Fruit fly (Drosophila melanogaster) whole organism, embryonic: Measurements from ENCODE around the gene Nab2.

ENCODE experiments used
- Atf6 ChIP-seq: fragments of 200-800 bp; sonication (Bioruptor generic); IDR thresholded peaks from 2 replicates; pipeline ENCODE4 v1.3.6; 2022; ENCODE audit warnings: missing biosample characterization, missing genetic modification characterization
- Blimp-1 ChIP-seq: fragments of 200-800 bp; sonication (Bioruptor generic); optimal IDR thresholded peaks from 3 replicates; lab custom pipeline; 2018; ENCODE audit warnings: missing biosample characterization, missing genetic modification characterization, mild to moderate bottlenecking, moderate library complexity, missing genetic modification reagents
- BtbVII ChIP-seq: fragments of 200-800 bp; sonication (Bioruptor generic); optimal IDR thresholded peaks from 3 replicates; lab custom pipeline; 2017; ENCODE audit warnings: missing biosample characterization, mild to moderate bottlenecking, missing genetic modification characterization
- CG10654 ChIP-seq: fragments of 200-800 bp; sonication (Bioruptor generic); optimal IDR thresholded peaks from 2 replicates; lab custom pipeline; 2016; ENCODE audit warnings: missing biosample characterization, missing genetic modification characterization
- CG10959 ChIP-seq: fragments of 200-800 bp; sonication (Bioruptor generic); IDR thresholded peaks from 2 replicates; pipeline ENCODE4 v1.3.6; 2022; ENCODE audit warnings: missing biosample characterization, missing genetic modification characterization
- CG11398 ChIP-seq: fragments of 200-800 bp; sonication (Bioruptor generic); optimal IDR thresholded peaks from 2 replicates; lab custom pipeline; 2016; ENCODE audit warnings: missing biosample characterization, missing genetic modification characterization
- CG11560 ChIP-seq: fragments of 200-800 bp; sonication (Bioruptor generic); IDR thresholded peaks from 3 replicates; pipeline ENCODE4 v1.3.6; 2022; ENCODE audit warnings: missing biosample characterization, missing genetic modification characterization
- CG12299 ChIP-seq: fragments of 200-800 bp; sonication (Bioruptor generic); optimal IDR thresholded peaks from 2 replicates; lab custom pipeline; 2018; ENCODE audit warnings: missing biosample characterization, mild to moderate bottlenecking, missing genetic modification characterization
- CG13287 ChIP-seq: fragments of 200-800 bp; sonication (Bioruptor generic); IDR thresholded peaks from 2 replicates; pipeline ENCODE4 v1.3.6; 2022; ENCODE audit warnings: missing biosample characterization, missing genetic modification characterization; ENCODE audit not compliant: partially characterized antibody
- CG14441 ChIP-seq: fragments of 200-800 bp; sonication (Bioruptor generic); IDR thresholded peaks from 2 replicates; pipeline ENCODE4 v1.3.6; 2022; ENCODE audit warnings: missing biosample characterization, missing genetic modification characterization
- CG17385 ChIP-seq: fragments of 200-800 bp; sonication (Bioruptor generic); optimal IDR thresholded peaks from 3 replicates; lab custom pipeline; 2018; ENCODE audit warnings: missing biosample characterization, mild to moderate bottlenecking, missing genetic modification characterization
- CG30431 ChIP-seq: fragments of 200-800 bp; sonication (Bioruptor generic); optimal IDR thresholded peaks from 2 replicates; lab custom pipeline; 2017; ENCODE audit warnings: missing biosample characterization, missing genetic modification characterization
- CG42726 ChIP-seq: fragments of 200-800 bp; sonication (Bioruptor generic); IDR thresholded peaks from 2 replicates; pipeline ENCODE4 v1.3.6; 2022; ENCODE audit warnings: missing biosample characterization, missing genetic modification characterization; ENCODE audit not compliant: partially characterized antibody
- CG7786 ChIP-seq: fragments of 200-800 bp; sonication (Bioruptor generic); optimal IDR thresholded peaks from 2 replicates; lab custom pipeline; 2016; ENCODE audit warnings: missing biosample characterization, missing genetic modification characterization
- CoRest ChIP-seq: fragments of 200-800 bp; sonication (Bioruptor generic); optimal IDR thresholded peaks from 3 replicates; lab custom pipeline; 2018; ENCODE audit warnings: missing biosample characterization, mild to moderate bottlenecking, missing genetic modification characterization, moderate library complexity
- D19A ChIP-seq: fragments of 200-800 bp; optimal IDR thresholded peaks from 3 replicates; lab custom pipeline; 2019; ENCODE audit warnings: missing biosample characterization, mild to moderate bottlenecking, missing genetic modification characterization, moderate library complexity
- Doc2 ChIP-seq: fragments of 200-800 bp; sonication (Bioruptor generic); IDR thresholded peaks from 2 replicates; pipeline ENCODE4 v1.3.6; 2022; ENCODE audit warnings: missing biosample characterization, missing genetic modification characterization
- E2f1 ChIP-seq: fragments of 200-800 bp; sonication (Bioruptor generic); IDR thresholded peaks from 2 replicates; pipeline ENCODE4 v1.3.6; 2022; ENCODE audit warnings: missing biosample characterization, missing genetic modification characterization
- H15 ChIP-seq: fragments of 200-800 bp; sonication (Bioruptor generic); IDR thresholded peaks from 3 replicates; pipeline ENCODE4 v1.3.6; 2022; ENCODE audit warnings: missing biosample characterization, missing genetic modification characterization
- HLH3B ChIP-seq: fragments of 200-800 bp; sonication (Bioruptor generic); IDR thresholded peaks from 2 replicates; pipeline ENCODE4 v1.3.6; 2022; ENCODE audit warnings: missing biosample characterization, missing genetic modification characterization
- HmgZ ChIP-seq: fragments of 200-800 bp; sonication (Bioruptor generic); optimal IDR thresholded peaks from 2 replicates; lab custom pipeline; 2018; ENCODE audit warnings: missing biosample characterization, mild to moderate bottlenecking, missing genetic modification characterization
- Jarid2 ChIP-seq: fragments of 200-800 bp; sonication (Bioruptor generic); optimal IDR thresholded peaks from 3 replicates; lab custom pipeline; 2017; ENCODE audit warnings: mild to moderate bottlenecking, missing biosample characterization, missing genetic modification reagents, missing genetic modification characterization
- Kr ChIP-seq: fragments of 200-800 bp; sonication (Bioruptor generic); optimal IDR thresholded peaks from 2 replicates; lab custom pipeline; 2017; ENCODE audit warnings: missing biosample characterization, mild to moderate bottlenecking, missing genetic modification characterization
- Lpt ChIP-seq: fragments of >200 bp; optimal IDR thresholded peaks from 2 replicates; lab custom pipeline; 2018; ENCODE audit warnings: missing biosample characterization, missing genetic modification characterization
- Optix ChIP-seq: fragments of 200-800 bp; sonication (Bioruptor generic); IDR thresholded peaks from 3 replicates; pipeline ENCODE4 v1.3.6; 2022; ENCODE audit warnings: missing biosample characterization, missing genetic modification characterization
- Poxn ChIP-seq: fragments of 200-800 bp; sonication (Bioruptor generic); IDR thresholded peaks from 2 replicates; pipeline ENCODE4 v1.3.6; 2022; ENCODE audit warnings: missing biosample characterization, missing genetic modification characterization
- Sox100B ChIP-seq: fragments of 200-800 bp; sonication (Bioruptor generic); optimal IDR thresholded peaks from 3 replicates; lab custom pipeline; 2018; ENCODE audit warnings: missing biosample characterization, mild to moderate bottlenecking, missing genetic modification characterization
- Trl ChIP-seq, 3 experiments: fragments of >200 bp in 2 of 3; fragments of 200-800 bp in 1 of 3; sonication (Bioruptor generic) in 1 of 3; optimal IDR thresholded peaks; 2 replicates in 1 of 3; 3 replicates in 2 of 3; lab custom pipeline; 2016 to 2017; ENCODE audit warnings: missing biosample characterization in 1 of 3, missing genetic modification characterization in 1 of 3
- abd-A ChIP-seq: fragments of 200-800 bp; sonication (Bioruptor generic); optimal IDR thresholded peaks from 3 replicates; lab custom pipeline; 2019; ENCODE audit warnings: missing biosample characterization, mild to moderate bottlenecking, missing genetic modification characterization, moderate library complexity
- ato ChIP-seq: fragments of 200-800 bp; sonication (Bioruptor generic); IDR thresholded peaks from 2 replicates; pipeline ENCODE4 v1.3.6; 2022; ENCODE audit warnings: missing biosample characterization, missing genetic modification characterization; ENCODE audit not compliant: partially characterized antibody
- da ChIP-seq: fragments of 200-800 bp; sonication (Bioruptor generic); optimal IDR thresholded peaks from 2 replicates; lab custom pipeline; 2016; ENCODE audit warnings: missing biosample characterization, missing genetic modification characterization
- ewg ChIP-seq: fragments of 200-800 bp; sonication (Bioruptor generic); optimal IDR thresholded peaks from 3 replicates; lab custom pipeline; 2017; ENCODE audit warnings: mild to moderate bottlenecking, missing biosample characterization, missing genetic modification reagents, missing genetic modification characterization
- fd96Cb ChIP-seq: fragments of 200-800 bp; sonication (Bioruptor generic); optimal IDR thresholded peaks from 2 replicates; lab custom pipeline; 2018; ENCODE audit warnings: missing biosample characterization, mild to moderate bottlenecking, missing genetic modification characterization, moderate library complexity
- grau ChIP-seq: fragments of 200-800 bp; optimal IDR thresholded peaks from 3 replicates; lab custom pipeline; 2019; ENCODE audit warnings: missing biosample characterization, mild to moderate bottlenecking, missing genetic modification characterization, moderate library complexity
- gro ChIP-seq: fragments of 200-800 bp; sonication (Bioruptor generic); optimal IDR thresholded peaks from 2 replicates; lab custom pipeline; 2016; ENCODE audit warnings: missing biosample characterization, missing genetic modification characterization
- hb ChIP-seq: fragments of 200-800 bp; sonication (Bioruptor generic); IDR thresholded peaks from 3 replicates; pipeline ENCODE4 v1.3.6; 2022; ENCODE audit warnings: missing biosample characterization, missing genetic modification characterization; ENCODE audit not compliant: partially characterized antibody
- jigr1 ChIP-seq: fragments of 200-800 bp; sonication (Bioruptor generic); IDR thresholded peaks from 3 replicates; pipeline ENCODE4 v1.3.6; 2022; ENCODE audit warnings: missing biosample characterization, missing genetic modification characterization
- lilli ChIP-seq: fragments of 200-800 bp; sonication (Bioruptor generic); optimal IDR thresholded peaks from 3 replicates; lab custom pipeline; 2016; ENCODE audit warnings: missing biosample characterization, missing genetic modification characterization
- lmd ChIP-seq: fragments of 200-800 bp; sonication (Bioruptor generic); IDR thresholded peaks from 2 replicates; pipeline ENCODE4 v1.3.6; 2022; ENCODE audit warnings: missing biosample characterization, missing genetic modification characterization
- mld ChIP-seq: fragments of 200-800 bp; sonication (Bioruptor generic); IDR thresholded peaks from 3 replicates; pipeline ENCODE4 v1.3.6; 2022; ENCODE audit warnings: missing biosample characterization, missing genetic modification characterization; ENCODE audit not compliant: partially characterized antibody
- oc ChIP-seq: fragments of 200-800 bp; sonication (Bioruptor generic); optimal IDR thresholded peaks from 2 replicates; lab custom pipeline; 2018; ENCODE audit warnings: missing biosample characterization, mild to moderate bottlenecking, missing genetic modification characterization, moderate library complexity
- peb ChIP-seq: fragments of 200-800 bp; sonication (Bioruptor generic); IDR thresholded peaks from 2 replicates; pipeline ENCODE4 v1.3.6; 2022; ENCODE audit warnings: missing biosample characterization, missing genetic modification characterization
- prd ChIP-seq, 3 experiments: fragments of >200 bp in 2 of 3; fragments of 200-800 bp in 1 of 3; sonication (Bioruptor generic) in 1 of 3; optimal IDR thresholded peaks in 2 of 3; IDR thresholded peaks in 1 of 3; 2 replicates in 2 of 3; 3 replicates in 1 of 3; pipeline versions ENCODE4 v1.3.6 to Lab custom; 2017 to 2022; ENCODE audit warnings: missing biosample characterization in 1 of 3, missing genetic modification characterization in 1 of 3
- sens-2 ChIP-seq: fragments of 200-800 bp; sonication (Bioruptor generic); IDR thresholded peaks from 2 replicates; pipeline ENCODE4 v1.3.6; 2022; ENCODE audit warnings: missing biosample characterization, missing genetic modification characterization
- sob ChIP-seq: fragments of 200-800 bp; sonication (Bioruptor generic); IDR thresholded peaks from 2 replicates; pipeline ENCODE4 v1.3.6; 2022; ENCODE audit warnings: missing biosample characterization, missing genetic modification characterization
- stwl ChIP-seq: fragments of 200-800 bp; sonication (Bioruptor generic); optimal IDR thresholded peaks from 3 replicates; lab custom pipeline; 2018; ENCODE audit warnings: missing biosample characterization, mild to moderate bottlenecking, missing genetic modification characterization, moderate library complexity
- usp ChIP-seq: fragments of >200 bp; optimal IDR thresholded peaks from 2 replicates; lab custom pipeline; 2017; ENCODE audit warnings: missing biosample characterization, missing genetic modification characterization
- wek ChIP-seq: fragments of 200-800 bp; sonication (Bioruptor generic); optimal IDR thresholded peaks from 3 replicates; lab custom pipeline; 2018; ENCODE audit warnings: missing biosample characterization, mild to moderate bottlenecking, missing genetic modification characterization, moderate library complexity

Gene Nab2

dm6 chr3R:24348420-24349190, 30.4 kb upstream of the Nab2 start, which contains the start of the genes CG5746 and CG6454 (continued):
- no peak for TF ChIP-seq CG30431
- no peak for TF ChIP-seq Trl (optimal IDR thresholded peaks at IDR 0.05; lab: Kevin White, UChicago)
- TF ChIP-seq Trl (GFP tag; optimal IDR thresholded peaks at IDR 0.05; lab: Kevin White, UChicago), result peak; percentile 65
- no peak for TF ChIP-seq ato
- TF ChIP-seq wek (GFP tag; lab: Kevin White, UChicago), result no peak
- TF ChIP-seq CG42726 (GFP tag; lab: Robert Waterston, UW), result 0 out of 2 replicates have a peak, but pooled peaks have one; percentile 5
- TF ChIP-seq D19A (tag; lab: Kevin White, UChicago), result no peak
- TF ChIP-seq Atf6, result no peak
- no peak for TF ChIP-seq Optix (GFP tag; lab: Robert Waterston, UW)
- TF ChIP-seq fd96Cb (tag; lab: Kevin White, UChicago), result peak; percentile 25
- TF ChIP-seq HLH3B (GFP tag; lab: Robert Waterston, UW), result peak; percentile 51; the same call in 1 of the 2 replicates
- no peak for TF ChIP-seq CG10654 (GFP tag; lab: Kevin White, UChicago)
- peak; percentile 34; the same call in 1 of the 3 replicates for TF ChIP-seq jigr1
- TF ChIP-seq HmgZ, result peak; percentile 58
- TF ChIP-seq Lpt, result no peak
- TF ChIP-seq oc (tag; lab: Kevin White, UChicago), result no peak
- peak; percentile 95 for TF ChIP-seq CG17385
- no peak for TF ChIP-seq Doc2 (GFP tag; lab: Robert Waterston, UW)
- peak; percentile 79 for TF ChIP-seq CoRest
- no peak for TF ChIP-seq CG12299
- no peak for TF ChIP-seq Sox100B (GFP tag; lab: Kevin White, UChicago)
- TF ChIP-seq BtbVII (GFP tag; lab: Kevin White, UChicago), result no peak
- TF ChIP-seq usp, result no peak
- TF ChIP-seq lmd (GFP tag; lab: Robert Waterston, UW), result peak; percentile 39; the same call in 1 of the 2 replicates
- no peak for TF ChIP-seq CG11398 (GFP tag; lab: Kevin White, UChicago)
- peak; percentile 59; the same call in 1 of the 2 replicates for TF ChIP-seq sob
- 0 out of 2 replicates have a peak, but pooled peaks have one; percentile 19 for TF ChIP-seq E2f1
- peak; percentile 53 for TF ChIP-seq gro
- TF ChIP-seq CG11560 (tag; lab: Robert Waterston, UW), result no peak
- no peak for TF ChIP-seq CG13287 (GFP tag; lab: Robert Waterston, UW)
- no peak for TF ChIP-seq prd (optimal IDR thresholded peaks at IDR 0.05; lab: Kevin White, UChicago)
- peak; percentile 69 for TF ChIP-seq prd (GFP tag; IDR thresholded peaks at IDR 0.05; lab: Robert Waterston, UW)
- no peak for TF ChIP-seq peb (GFP tag; lab: Robert Waterston, UW)
- TF ChIP-seq abd-A, result no peak
- TF ChIP-seq Jarid2 (GFP tag; lab: Kevin White, UChicago), result no peak
- no peak for TF ChIP-seq grau
- no peak for TF ChIP-seq Poxn (GFP tag; lab: Robert Waterston, UW)
- no peak for TF ChIP-seq mld (GFP tag; lab: Robert Waterston, UW)
- no peak for TF ChIP-seq CG10959 (GFP tag; lab: Robert Waterston, UW)
- peak; percentile 60 for TF ChIP-seq CG7786 (GFP tag; lab: Kevin White, UChicago)
- no peak for TF ChIP-seq da (GFP tag; lab: Kevin White, UChicago)
- TF ChIP-seq lilli (GFP tag; lab: Kevin White, UChicago), result peak; percentile 76
- peak; percentile 48 for TF ChIP-seq stwl (tag; lab: Kevin White, UChicago)
- no peak for TF ChIP-seq sens-2 (GFP tag; lab: Robert Waterston, UW)
- no peak for TF ChIP-seq CG14441
- TF ChIP-seq H15 (GFP tag; lab: Robert Waterston, UW), result no peak
- TF ChIP-seq Kr (GFP tag; lab: Kevin White, UChicago), result no peak
- no peak for TF ChIP-seq hb (GFP tag; lab: Robert Waterston, UW)
- no peak for TF ChIP-seq Blimp-1 (GFP tag; lab: Kevin White, UChicago)
- TF ChIP-seq ewg (GFP tag; lab: Kevin White, UChicago), result no peak
